Worm (Caenorhabditis elegans) whole organism, early embryonic: Measurements from ENCODE around the gene col-156.

ENCODE experiments used
- B0310.2 ChIP-seq: sonication (generic microtip); optimal IDR thresholded peaks from 2 replicates; lab custom pipeline; 2016; ENCODE audit warnings: mild to moderate bottlenecking, missing genetic modification characterization, missing compliant biosample characterization
- F13C5.2 ChIP-seq: sonication (generic microtip); optimal IDR thresholded peaks from 2 replicates; lab custom pipeline; 2017; ENCODE audit warnings: mild to moderate bottlenecking, missing genetic modification characterization, inconsistent platforms, missing compliant biosample characterization
- aly-1 ChIP-seq: sonication (generic microtip); optimal IDR thresholded peaks from 2 replicates; lab custom pipeline; 2016; ENCODE audit warnings: missing genetic modification characterization, missing compliant biosample characterization
- ama-1 ChIP-seq: fragments of 150-350 bp; optimal IDR thresholded peaks from 2 replicates; lab custom pipeline; 2014
- ceh-13 ChIP-seq: fragments of 200-800 bp; sonication (Bioruptor generic); optimal IDR thresholded peaks from 2 replicates; lab custom pipeline; 2018; ENCODE audit warnings: mild to moderate bottlenecking, missing genetic modification characterization, missing compliant biosample characterization
- ceh-36 ChIP-seq: sonication (generic microtip); optimal IDR thresholded peaks from 2 replicates; lab custom pipeline; 2016; ENCODE audit warnings: missing genetic modification characterization, inconsistent platforms, missing compliant biosample characterization
- ets-7 ChIP-seq: sonication (generic microtip); optimal IDR thresholded peaks from 2 replicates; lab custom pipeline; 2016; ENCODE audit warnings: missing genotype, missing genetic modification characterization, missing compliant biosample characterization
- flt-1 ChIP-seq: fragments of 200-800 bp; sonication (Bioruptor generic); IDR thresholded peaks from 2 replicates; pipeline ENCODE4 v1.3.6; 2022; ENCODE audit warnings: missing genetic modification characterization, missing compliant biosample characterization
- hmbx-1 ChIP-seq: sonication (generic microtip); optimal IDR thresholded peaks from 2 replicates; lab custom pipeline; 2016; ENCODE audit warnings: mild to moderate bottlenecking, missing genetic modification characterization, missing compliant biosample characterization
- hmg-4 ChIP-seq: fragments of 200-800 bp; sonication (Bioruptor generic); optimal IDR thresholded peaks from 2 replicates; lab custom pipeline; 2018; ENCODE audit warnings: mild to moderate bottlenecking, missing genetic modification characterization, missing compliant biosample characterization
- hnd-1 ChIP-seq: sonication (generic microtip); optimal IDR thresholded peaks from 2 replicates; lab custom pipeline; 2016; ENCODE audit warnings: missing genetic modification characterization, missing compliant biosample characterization
- pes-1 ChIP-seq: fragments of 200-800 bp; sonication (Bioruptor generic); IDR thresholded peaks from 2 replicates; pipeline ENCODE4 v1.3.6; 2022; ENCODE audit warnings: missing genetic modification reagents, missing genetic modification characterization, missing compliant biosample characterization
- scrt-1 ChIP-seq: fragments of 200-800 bp; sonication (Bioruptor generic); IDR thresholded peaks from 2 replicates; pipeline ENCODE4 v1.3.6; 2022; ENCODE audit warnings: missing genetic modification characterization, missing compliant biosample characterization
- sea-1 ChIP-seq: fragments of 200-800 bp; sonication (Bioruptor generic); conservative IDR thresholded peaks from 2 replicates; pipeline ENCODE4 v1.3.6; 2022; ENCODE audit warnings: missing genetic modification characterization, missing compliant biosample characterization
- tbx-11 ChIP-seq: fragments of 200-800 bp; sonication (Bioruptor generic); IDR thresholded peaks from 2 replicates; pipeline ENCODE4 v1.3.6; 2022; ENCODE audit warnings: missing genetic modification characterization, missing compliant biosample characterization
- tbx-37 ChIP-seq: fragments of 200-800 bp; sonication (Bioruptor generic); conservative IDR thresholded peaks from 2 replicates; pipeline ENCODE4 v1.3.6; 2022; ENCODE audit warnings: missing genetic modification reagents, missing genetic modification characterization, missing compliant biosample characterization
- tra-4 ChIP-seq: sonication (generic microtip); optimal IDR thresholded peaks from 2 replicates; lab custom pipeline; 2017; ENCODE audit warnings: missing genetic modification characterization, missing compliant biosample characterization

The col-156 gene

ce11 chrV:11470210-11470713 is 20.1 kb upstream of the col-156 start, which contains the start of gene aat-6:
Gene aat-6, minus strand, starts transcription at chrV:11470663.
- TF ChIP-seq hnd-1 (tag; lab: Kevin White, UChicago) (no peak), flt-1 (no peak), ets-7 (tag; lab: Kevin White, UChicago) (no peak), sea-1 (GFP tag; lab: Robert Waterston, UW) (no peak), B0310.2 (tag; lab: Kevin White, UChicago) (no peak), hmg-4 (GFP tag; lab: Kevin White, UChicago) (no peak), ama-1 (lab: Kevin White, UChicago) (no peak), scrt-1 (GFP tag; lab: Robert Waterston, UW) (no peak), F13C5.2 (tag; lab: Kevin White, UChicago) (no peak), aly-1 (tag; lab: Kevin White, UChicago) (no peak), ceh-13 (GFP tag; lab: Kevin White, UChicago) (no peak), tbx-11 (GFP tag; lab: Robert Waterston, UW) (no peak), pes-1 (GFP tag; lab: Robert Waterston, UW) (no peak), hmbx-1 (tag; lab: Kevin White, UChicago) (no peak), ceh-36 (tag; lab: Kevin White, UChicago) (no peak), tra-4 (tag; lab: Kevin White, UChicago) (no peak), tbx-37 (no peak)

- TF ChIP-seq sea-1 (GFP tag; lab: Robert Waterston, UW) (no peak), ceh-13 (GFP tag; lab: Kevin White, UChicago) (no peak), flt-1 (no peak), B0310.2 (tag; lab: Kevin White, UChicago) (no peak), scrt-1 (GFP tag; lab: Robert Waterston, UW) (no peak), ceh-36 (tag; lab: Kevin White, UChicago) (no peak), pes-1 (GFP tag; lab: Robert Waterston, UW) (no peak), hnd-1 (tag; lab: Kevin White, UChicago) (no peak), ama-1 (lab: Kevin White, UChicago) (no peak), hmbx-1 (tag; lab: Kevin White, UChicago) (no peak), F13C5.2 (tag; lab: Kevin White, UChicago) (no peak), tbx-37 (no peak), ets-7 (tag; lab: Kevin White, UChicago) (no peak), tbx-11 (GFP tag; lab: Robert Waterston, UW) (no peak), hmg-4 (GFP tag; lab: Kevin White, UChicago) (no peak), tra-4 (tag; lab: Kevin White, UChicago) (no peak), aly-1 (tag; lab: Kevin White, UChicago) (no peak)
Measured at ce11 chrV:11462963-11463453, 12.9 kb upstream of the col-156 start, which contains the start of gene zipt-16. Gene zipt-16, plus strand, starts transcription at chrV:11463013.

- no peak for TF ChIP-seq hnd-1 (tag; lab: Kevin White, UChicago)
- no peak for TF ChIP-seq ets-7 (tag; lab: Kevin White, UChicago)
- TF ChIP-seq aly-1 (tag; lab: Kevin White, UChicago), result no peak
- TF ChIP-seq sea-1 (GFP tag; lab: Robert Waterston, UW), result no peak
Measured at ce11 chrV:11459255-11459654, 9.1 kb upstream of the col-156 start, which contains the start of gene T11F9.1. Gene T11F9.1, plus strand, starts transcription at chrV:11459555.

- no peak for TF ChIP-seq flt-1
- no peak for TF ChIP-seq aly-1 (tag; lab: Kevin White, UChicago)
- TF ChIP-seq F13C5.2 (tag; lab: Kevin White, UChicago), result no peak
- no peak for TF ChIP-seq ama-1 (lab: Kevin White, UChicago)
- TF ChIP-seq hmbx-1 (tag; lab: Kevin White, UChicago), result no peak
- no peak for TF ChIP-seq tbx-11 (GFP tag; lab: Robert Waterston, UW)
- no peak for TF ChIP-seq hmg-4 (GFP tag; lab: Kevin White, UChicago)
- TF ChIP-seq B0310.2 (tag; lab: Kevin White, UChicago), result no peak
- TF ChIP-seq hnd-1 (tag; lab: Kevin White, UChicago), result no peak
- TF ChIP-seq pes-1 (GFP tag; lab: Robert Waterston, UW), result no peak
- no peak for TF ChIP-seq tra-4 (tag; lab: Kevin White, UChicago)
- no peak for TF ChIP-seq ceh-36 (tag; lab: Kevin White, UChicago)
- no peak for TF ChIP-seq sea-1 (GFP tag; lab: Robert Waterston, UW)
- no peak for TF ChIP-seq ets-7 (tag; lab: Kevin White, UChicago)
- no peak for TF ChIP-seq scrt-1 (GFP tag; lab: Robert Waterston, UW)
- no peak for TF ChIP-seq tbx-37
- no peak for TF ChIP-seq ceh-13 (GFP tag; lab: Kevin White, UChicago)
Measured at ce11 chrV:11454917-11455316, 4.8 kb upstream of the col-156 start.

ce11 chrV:11449404-11449803 is 753 bp downstream of the col-156 start:
- TF ChIP-seq sea-1 (GFP tag; lab: Robert Waterston, UW) (no peak), tbx-37 (no peak), ceh-36 (tag; lab: Kevin White, UChicago) (no peak), hnd-1 (tag; lab: Kevin White, UChicago) (no peak), hmbx-1 (tag; lab: Kevin White, UChicago) (no peak), flt-1 (no peak), ets-7 (tag; lab: Kevin White, UChicago) (no peak), tbx-11 (GFP tag; lab: Robert Waterston, UW) (no peak), aly-1 (tag; lab: Kevin White, UChicago) (no peak), ceh-13 (GFP tag; lab: Kevin White, UChicago) (no peak), pes-1 (GFP tag; lab: Robert Waterston, UW) (no peak), B0310.2 (tag; lab: Kevin White, UChicago) (no peak), ama-1 (lab: Kevin White, UChicago) (no peak), tra-4 (tag; lab: Kevin White, UChicago) (no peak), hmg-4 (GFP tag; lab: Kevin White, UChicago) (no peak)

- TF ChIP-seq B0310.2 (tag; lab: Kevin White, UChicago), result no peak
Measured at ce11 chrV:11446297-11446696, 3.9 kb downstream of the col-156 start, which contains the start of gene mig-17. Gene mig-17, plus strand, starts transcription at chrV:11446685.
